Worm (Caenorhabditis elegans) whole organism, late embryonic: Measurements from ENCODE around the gene ssp-34.
A peak's percentile ranks its signal among the peaks of the same experiment; 100 is the strongest.

ENCODE experiments used
- Y22D7AL.16 ChIP-seq: sonication (generic microtip); optimal IDR thresholded peaks from 2 replicates; lab custom pipeline; 2016; ENCODE audit warnings: missing genetic modification characterization, missing compliant biosample characterization
- ceh-18 ChIP-seq: sonication (generic microtip); optimal IDR thresholded peaks from 2 replicates; lab custom pipeline; 2016; ENCODE audit warnings: missing genetic modification characterization, missing compliant biosample characterization
- ceh-2 ChIP-seq: sonication (generic microtip); optimal IDR thresholded peaks from 2 replicates; lab custom pipeline; 2016; ENCODE audit warnings: missing genotype, missing genetic modification characterization, missing compliant biosample characterization
- ceh-24 ChIP-seq: sonication (generic microtip); optimal IDR thresholded peaks from 2 replicates; lab custom pipeline; 2016; ENCODE audit warnings: mild to moderate bottlenecking, missing genetic modification characterization, missing compliant biosample characterization
- ceh-31 ChIP-seq: sonication (generic microtip); optimal IDR thresholded peaks from 2 replicates; lab custom pipeline; 2016; ENCODE audit warnings: missing genetic modification characterization, missing compliant biosample characterization
- ceh-45 ChIP-seq: fragments of 200-800 bp; sonication (Bioruptor generic); IDR thresholded peaks from 2 replicates; pipeline ENCODE4 v1.3.6; 2022; ENCODE audit warnings: missing genetic modification reagents, missing genetic modification characterization, missing compliant biosample characterization
- ceh-6 ChIP-seq: fragments of 200-800 bp; sonication (Bioruptor generic); optimal IDR thresholded peaks from 2 replicates; lab custom pipeline; 2018; ENCODE audit warnings: mild to moderate bottlenecking, missing genetic modification characterization, missing compliant biosample characterization
- ceh-9 ChIP-seq: sonication (generic microtip); optimal IDR thresholded peaks from 2 replicates; lab custom pipeline; 2016; ENCODE audit warnings: mild to moderate bottlenecking, missing genetic modification characterization, inconsistent platforms, missing compliant biosample characterization
- dve-1 ChIP-seq: sonication (generic microtip); optimal IDR thresholded peaks from 2 replicates; lab custom pipeline; 2017; ENCODE audit warnings: antibody characterized with exemption, mild to moderate bottlenecking, missing genetic modification characterization, missing compliant biosample characterization
- elt-2 ChIP-seq: sonication (generic microtip); optimal IDR thresholded peaks from 2 replicates; lab custom pipeline; 2016; ENCODE audit warnings: missing genetic modification reagents, missing genetic modification characterization, missing compliant biosample characterization
- elt-4 ChIP-seq: sonication (generic microtip); optimal IDR thresholded peaks from 2 replicates; lab custom pipeline; 2016; ENCODE audit warnings: missing genetic modification characterization, missing compliant biosample characterization
- eyg-1 ChIP-seq: sonication (generic microtip); optimal IDR thresholded peaks from 2 replicates; lab custom pipeline; 2016; ENCODE audit warnings: missing genotype, missing genetic modification characterization, missing compliant biosample characterization
- fkh-10 ChIP-seq: fragments of 150-350 bp; optimal IDR thresholded peaks from 2 replicates; lab custom pipeline; 2014; ENCODE audit warnings: missing biosample characterization, missing genetic modification reagents, missing genetic modification characterization
- gmeb-2 ChIP-seq: sonication (generic microtip); optimal IDR thresholded peaks from 2 replicates; lab custom pipeline; 2016; ENCODE audit warnings: missing genetic modification characterization, inconsistent platforms, missing compliant biosample characterization
- hlh-15 ChIP-seq: sonication (generic microtip); optimal IDR thresholded peaks from 2 replicates; lab custom pipeline; 2016; ENCODE audit warnings: missing genetic modification characterization, missing compliant biosample characterization
- hlh-6 ChIP-seq: sonication (generic microtip); optimal IDR thresholded peaks from 2 replicates; lab custom pipeline; 2016; ENCODE audit warnings: missing genotype, missing genetic modification characterization, missing compliant biosample characterization
- hlh-8 ChIP-seq: sonication (generic microtip); optimal IDR thresholded peaks from 2 replicates; lab custom pipeline; 2016; ENCODE audit warnings: missing genotype, missing genetic modification characterization, missing compliant biosample characterization
- madf-2 ChIP-seq: sonication (generic microtip); optimal IDR thresholded peaks from 2 replicates; lab custom pipeline; 2017; ENCODE audit warnings: missing genetic modification characterization, missing compliant biosample characterization
- mec-3 ChIP-seq: sonication (generic microtip); optimal IDR thresholded peaks from 2 replicates; lab custom pipeline; 2016; ENCODE audit warnings: borderline replicate concordance, missing genetic modification characterization, missing compliant biosample characterization
- nfya-1 ChIP-seq: sonication (generic microtip); optimal IDR thresholded peaks from 2 replicates; lab custom pipeline; 2017; ENCODE audit warnings: missing genetic modification characterization, mild to moderate bottlenecking, missing compliant biosample characterization, antibody characterized with exemption, moderate library complexity
- nhr-11 ChIP-seq: fragments of 150-350 bp; optimal IDR thresholded peaks from 2 replicates; lab custom pipeline; 2014; ENCODE audit warnings: missing biosample characterization, missing genetic modification characterization
- nhr-232 ChIP-seq: sonication (generic microtip); optimal IDR thresholded peaks from 2 replicates; lab custom pipeline; 2016; ENCODE audit warnings: missing genetic modification characterization, missing compliant biosample characterization
- odd-2 ChIP-seq: sonication (generic microtip); optimal IDR thresholded peaks from 2 replicates; lab custom pipeline; 2017; ENCODE audit warnings: antibody characterized with exemption, mild to moderate bottlenecking, missing genetic modification characterization, missing compliant biosample characterization
- pat-9 ChIP-seq: fragments of 200-800 bp; sonication (Bioruptor generic); optimal IDR thresholded peaks from 2 replicates; lab custom pipeline; 2018; ENCODE audit warnings: mild to moderate bottlenecking, missing genetic modification characterization, moderate library complexity, missing compliant biosample characterization
- pax-1 ChIP-seq: fragments of 150-350 bp; optimal IDR thresholded peaks from 2 replicates; lab custom pipeline; 2014; ENCODE audit warnings: missing biosample characterization, missing genetic modification characterization
- pha-2 ChIP-seq: sonication (generic microtip); optimal IDR thresholded peaks from 2 replicates; lab custom pipeline; 2017; ENCODE audit warnings: mild to moderate bottlenecking, missing genetic modification characterization, missing compliant biosample characterization
- pha-4 ChIP-seq: fragments of 150-350 bp; optimal IDR thresholded peaks from 2 replicates; lab custom pipeline; 2018; ENCODE audit warnings: missing biosample characterization, missing genetic modification reagents, missing genetic modification characterization
- pqm-1 ChIP-seq: sonication (generic microtip); optimal IDR thresholded peaks from 2 replicates; lab custom pipeline; 2016; ENCODE audit warnings: missing genetic modification characterization, missing compliant biosample characterization
- pros-1 ChIP-seq: fragments of 150-350 bp; optimal IDR thresholded peaks from 2 replicates; lab custom pipeline; 2014; ENCODE audit warnings: missing biosample characterization, missing genetic modification reagents, missing genetic modification characterization
- ref-2 ChIP-seq: sonication (generic microtip); optimal IDR thresholded peaks from 2 replicates; lab custom pipeline; 2016; ENCODE audit warnings: missing genetic modification characterization, missing compliant biosample characterization
- sdc-2 ChIP-seq: sonication (generic microtip); optimal IDR thresholded peaks from 2 replicates; lab custom pipeline; 2016; ENCODE audit warnings: missing genotype, missing genetic modification characterization, missing compliant biosample characterization
- syd-9 ChIP-seq: sonication (generic microtip); optimal IDR thresholded peaks from 2 replicates; lab custom pipeline; 2016; ENCODE audit warnings: mild to moderate bottlenecking, missing genetic modification characterization, moderate library complexity, missing compliant biosample characterization
- tbx-2 ChIP-seq: sonication (generic microtip); optimal IDR thresholded peaks from 2 replicates; lab custom pipeline; 2016; ENCODE audit warnings: missing genetic modification characterization, missing compliant biosample characterization
- tbx-7 ChIP-seq: sonication (generic microtip); optimal IDR thresholded peaks from 2 replicates; lab custom pipeline; 2016; ENCODE audit warnings: missing genotype, missing genetic modification characterization, missing compliant biosample characterization
- ttx-3 ChIP-seq: sonication (generic microtip); optimal IDR thresholded peaks from 2 replicates; lab custom pipeline; 2016; ENCODE audit warnings: missing genetic modification reagents, missing genetic modification characterization, missing compliant biosample characterization
- unc-3 ChIP-seq, 2 experiments: fragments of 200-800 bp in 1 of 2; sonication (Bioruptor generic) in 1 of 2; sonication (generic microtip) in 1 of 2; conservative IDR thresholded peaks in 1 of 2; optimal IDR thresholded peaks in 1 of 2; 2 replicates each; pipeline versions ENCODE4 v1.3.6 to Lab custom; 2016 to 2022; ENCODE audit warnings: missing compliant biosample characterization in 2 of 2, missing genetic modification characterization in 2 of 2, missing genetic modification reagents in 1 of 2
- unc-42 ChIP-seq: sonication (generic microtip); optimal IDR thresholded peaks from 2 replicates; lab custom pipeline; 2016; ENCODE audit warnings: missing genotype, missing genetic modification characterization, missing compliant biosample characterization
- ztf-16 ChIP-seq: sonication (generic microtip); optimal IDR thresholded peaks from 2 replicates; lab custom pipeline; 2017; ENCODE audit warnings: missing genetic modification characterization, missing compliant biosample characterization

The ssp-34 gene

DNA sequence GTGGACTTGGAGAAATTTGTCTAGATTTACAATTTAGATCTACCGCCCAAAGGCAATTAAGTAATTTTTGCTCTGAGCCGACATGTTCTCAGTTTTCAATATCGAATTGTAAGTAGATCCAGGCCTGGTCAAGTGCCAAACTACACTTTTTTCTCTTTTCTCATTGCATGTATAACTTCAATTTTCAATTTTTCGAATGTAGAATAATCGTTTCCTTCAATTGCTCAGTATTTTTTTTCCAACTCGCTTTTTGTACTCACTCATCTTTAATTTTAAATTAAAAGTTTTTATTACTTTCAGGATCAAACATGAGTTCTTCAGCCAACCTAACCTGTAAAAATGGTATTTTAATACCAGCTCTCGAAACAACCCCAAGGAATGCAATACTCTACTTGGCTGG is 22.1 kb downstream of the ssp-34 start, which contains the start of gene ncx-3:
Gene ncx-3, plus strand, starts transcription at position 301 of the 400 bp plus-strand sequence.
- TF ChIP-seq unc-3 (GFP tag; conservative IDR thresholded peaks at IDR 0.05; lab: Robert Waterston, UW): no peak
- no peak for TF ChIP-seq unc-3 (tag; optimal IDR thresholded peaks at IDR 0.05; lab: Kevin White, UChicago)
- TF ChIP-seq pax-1 (tag; lab: Kevin White, UChicago): no peak
- TF ChIP-seq ztf-16 (tag; lab: Kevin White, UChicago): no peak
- no peak for TF ChIP-seq tbx-2 (tag; lab: Kevin White, UChicago)
- no peak for TF ChIP-seq dve-1 (tag; lab: Kevin White, UChicago)
- no peak for TF ChIP-seq hlh-6 (tag; lab: Kevin White, UChicago)
- TF ChIP-seq elt-2 (tag; lab: Kevin White, UChicago): no peak
- no peak for TF ChIP-seq gmeb-2 (tag; lab: Kevin White, UChicago)
- TF ChIP-seq nhr-11 (tag; lab: Kevin White, UChicago): no peak
- no peak for TF ChIP-seq ceh-31 (tag; lab: Kevin White, UChicago)
- no peak for TF ChIP-seq ceh-24 (tag; lab: Kevin White, UChicago)
- no peak for TF ChIP-seq hlh-8 (tag; lab: Kevin White, UChicago)
- TF ChIP-seq pqm-1 (tag; lab: Kevin White, UChicago): no peak

DNA sequence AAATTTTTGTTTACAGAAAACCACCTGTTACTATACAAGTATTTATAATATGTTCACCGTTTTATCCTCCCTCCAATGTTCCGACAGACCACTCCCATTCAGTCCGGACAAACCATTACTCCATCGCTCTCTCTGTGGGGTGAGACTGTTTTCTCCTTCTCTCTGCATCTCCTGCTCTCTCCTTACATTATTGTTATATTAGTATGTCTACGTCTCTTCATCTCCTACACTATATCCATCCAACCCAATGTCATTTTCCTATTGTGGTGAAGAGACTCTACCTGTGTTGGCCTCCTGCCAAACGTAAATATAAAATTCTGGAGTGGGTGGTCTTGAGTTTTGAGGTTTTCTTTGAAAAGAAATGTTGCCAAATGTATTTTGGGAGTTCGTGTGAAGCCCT is 23.8 kb downstream of the ssp-34 start:
- TF ChIP-seq nfya-1: peak; percentile 21
- TF ChIP-seq ceh-9 (tag; lab: Kevin White, UChicago): no peak
- peak; percentile 8 for TF ChIP-seq ceh-31 (tag; lab: Kevin White, UChicago)

DNA sequence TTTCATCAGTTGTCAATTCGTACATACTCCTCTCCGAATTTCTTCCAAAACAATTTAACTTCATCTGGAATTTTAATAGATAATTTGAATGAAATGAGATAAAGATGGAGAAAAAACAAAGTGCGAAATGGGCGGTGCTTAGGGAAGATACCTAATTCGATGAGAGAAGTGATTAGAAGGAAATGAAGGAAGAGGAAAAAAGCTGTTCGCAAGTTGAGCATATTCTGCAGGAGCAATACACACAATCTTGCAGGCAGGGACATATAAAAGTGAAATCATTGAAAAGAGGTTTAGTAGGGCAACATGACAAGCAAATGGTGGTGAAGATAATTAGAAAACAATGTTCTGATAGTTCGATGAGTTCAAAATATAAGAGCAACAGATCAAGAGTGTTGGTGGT is 26.7 kb downstream of the ssp-34 start, which contains the start of gene glb-21:
Gene glb-21, minus strand, starts transcription at position 66 of the 400 bp plus-strand sequence.
- TF ChIP-seq nhr-11 (tag; lab: Kevin White, UChicago) (no peak), ttx-3 (tag; lab: Kevin White, UChicago) (no peak), elt-2 (tag; lab: Kevin White, UChicago) (no peak), pqm-1 (tag; lab: Kevin White, UChicago) (no peak), sdc-2 (tag; lab: Kevin White, UChicago) (no peak), pros-1 (no peak), gmeb-2 (tag; lab: Kevin White, UChicago) (no peak), hlh-15 (no peak), eyg-1 (no peak), dve-1 (tag; lab: Kevin White, UChicago) (no peak), ceh-31 (tag; lab: Kevin White, UChicago) (no peak), fkh-10 (no peak), elt-4 (tag; lab: Kevin White, UChicago) (no peak), ceh-45 (no peak), pha-2 (no peak), pat-9 (no peak), mec-3 (no peak), hlh-8 (tag; lab: Kevin White, UChicago) (no peak), pha-4 (tag; lab: Kevin White, UChicago) (no peak), ceh-2 (no peak)

DNA sequence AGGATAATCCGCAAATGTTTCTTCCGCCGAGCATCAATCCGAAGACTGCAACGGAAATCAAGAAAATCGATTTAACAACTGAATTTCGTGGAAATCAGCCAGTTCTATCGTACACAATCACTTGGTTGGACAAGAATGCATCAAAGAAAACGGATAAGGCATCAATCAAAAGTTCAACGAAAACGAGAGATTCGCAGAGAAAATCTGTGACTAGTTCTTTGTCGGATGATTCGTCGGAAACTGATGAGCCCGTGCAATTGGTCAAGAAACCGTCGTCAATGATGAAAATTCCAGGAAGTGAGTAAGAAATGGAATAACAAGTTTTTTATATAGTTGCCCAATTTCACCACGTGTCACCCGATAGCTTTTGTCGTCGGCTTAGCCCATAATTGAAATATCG is 32.3 kb downstream of the ssp-34 start, which contains the start of gene R102.6:
Gene R102.6, minus strand, starts transcription at position 101 of the 400 bp plus-strand sequence.
- TF ChIP-seq odd-2 (tag; lab: Kevin White, UChicago): no peak
- TF ChIP-seq syd-9 (tag; lab: Kevin White, UChicago): no peak
- no peak for TF ChIP-seq hlh-8 (tag; lab: Kevin White, UChicago)
- no peak for TF ChIP-seq madf-2 (tag; lab: Kevin White, UChicago)
- TF ChIP-seq ceh-18 (tag; lab: Kevin White, UChicago): no peak
- TF ChIP-seq ceh-6 (GFP tag; lab: Kevin White, UChicago): no peak
- no peak for TF ChIP-seq Y22D7AL.16
- TF ChIP-seq pha-4 (tag; lab: Kevin White, UChicago): no peak
- TF ChIP-seq eyg-1: no peak
- no peak for TF ChIP-seq nhr-232 (tag; lab: Kevin White, UChicago)
- no peak for TF ChIP-seq tbx-7 (tag; lab: Kevin White, UChicago)
- TF ChIP-seq ref-2 (tag; lab: Kevin White, UChicago): no peak
- no peak for TF ChIP-seq unc-42 (tag; lab: Kevin White, UChicago)
- no peak for TF ChIP-seq ceh-45
